Worm (Caenorhabditis elegans): ENCODE measurements around the gene C05G5.7.

DNA sequence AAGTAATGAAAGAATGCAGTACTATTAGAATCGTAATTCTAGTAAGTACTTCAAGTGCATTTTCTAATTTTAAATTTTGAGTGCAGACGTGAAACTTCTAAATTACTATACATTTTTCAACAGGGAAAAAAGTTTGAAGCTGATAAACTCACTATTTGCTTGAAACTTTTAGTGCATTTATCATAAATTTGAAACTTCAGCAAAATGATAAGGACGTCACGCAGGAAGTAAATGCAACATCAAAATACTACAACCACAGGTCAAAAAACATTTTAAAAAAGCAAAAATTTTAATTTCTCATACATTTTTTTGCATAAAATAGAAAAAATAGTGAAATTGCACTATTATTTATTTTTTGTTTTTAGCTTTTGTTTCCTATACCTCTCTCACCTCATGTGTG lies 4.1 kb downstream of the C05G5.7 start:
- TF ChIP-seq lsy-2 (tag; optimal IDR thresholded peaks at IDR 0.05): no peak
- no peak for TF ChIP-seq peb-1 (tag; optimal IDR thresholded peaks at IDR 0.05)
- TF ChIP-seq elt-3 (tag; optimal IDR thresholded peaks at IDR 0.05): no peak
- TF ChIP-seq unc-39 (tag; optimal IDR thresholded peaks at IDR 0.05): no peak
- no peak for TF ChIP-seq dmd-4 (tag; optimal IDR thresholded peaks at IDR 0.05)
